Fruit fly (Drosophila melanogaster): ENCODE data around the gene CG32148.

The CG32148 gene

dm6 chr3L:15013957-15014692 lies 9.2 kb upstream of the CG32148 start, which contains the start of gene Reck (continued):
- TF ChIP-seq TFAM (GFP tag; optimal IDR thresholded peaks at IDR 0.05): peak; percentile 4
- peak; percentile 1 for TF ChIP-seq MESR4 (GFP tag; optimal IDR thresholded peaks at IDR 0.05)
- TF ChIP-seq CG13424 (tag; optimal IDR thresholded peaks at IDR 0.05): peak; percentile 81
- peak; percentile 85 for TF ChIP-seq sens-2 (GFP tag; IDR thresholded peaks at IDR 0.05)
- peak; percentile 25 for TF ChIP-seq CG1647 (GFP tag; optimal IDR thresholded peaks at IDR 0.05)
- TF ChIP-seq CG11695 (GFP tag; IDR thresholded peaks at IDR 0.05): peak; percentile 83
- TF ChIP-seq Awh (GFP tag; IDR thresholded peaks at IDR 0.05): peak; percentile 81
- TF ChIP-seq CG2712 (tag; optimal IDR thresholded peaks at IDR 0.05): peak; percentile 89
- no peak for TF ChIP-seq Sry-β (GFP tag; optimal IDR thresholded peaks at IDR 0.05)
- peak; percentile 35 for TF ChIP-seq slou (GFP tag; optimal IDR thresholded peaks at IDR 0.05)
- TF ChIP-seq CG11723 (GFP tag; optimal IDR thresholded peaks at IDR 0.05): peak; percentile 50
- peak; percentile 76 for TF ChIP-seq Rfx (GFP tag; IDR thresholded peaks at IDR 0.05)
- peak; percentile 76 for TF ChIP-seq CG7556 (GFP tag; optimal IDR thresholded peaks at IDR 0.05)
- TF ChIP-seq CG17328 (GFP tag; IDR thresholded peaks at IDR 0.05): peak; percentile 88
- peak; percentile 94 for TF ChIP-seq ci (GFP tag; IDR thresholded peaks at IDR 0.05)
- peak; percentile 77 for TF ChIP-seq CG1024 (GFP tag; IDR thresholded peaks at IDR 0.05)
- TF ChIP-seq E2f2 (GFP tag; IDR thresholded peaks at IDR 0.05): peak; percentile 75
- peak; percentile 45 for TF ChIP-seq NC2β (GFP tag; optimal IDR thresholded peaks at IDR 0.05)
- TF ChIP-seq CG15011 (GFP tag; optimal IDR thresholded peaks at IDR 0.05): no peak
- peak; percentile 77; the same call in 2 of the 3 replicates for TF ChIP-seq ase (GFP tag; IDR thresholded peaks at IDR 0.05)
- peak; percentile 62 for TF ChIP-seq CG9437 (GFP tag; optimal IDR thresholded peaks at IDR 0.05)
- TF ChIP-seq nerfin-2 (GFP tag; IDR thresholded peaks at IDR 0.05; ENCODE audit: partially characterized antibody): no peak
- TF ChIP-seq CG6683 (GFP tag; optimal IDR thresholded peaks at IDR 0.05): peak; percentile 65
- peak; percentile 93 for TF ChIP-seq sens (GFP tag)
- peak; percentile 65 for TF ChIP-seq Nf-YB (GFP tag; optimal IDR thresholded peaks at IDR 0.05)
- TF ChIP-seq ham (GFP tag; IDR thresholded peaks at IDR 0.05): no peak
- TF ChIP-seq al (GFP tag; IDR thresholded peaks at IDR 0.05): peak; percentile 74
- no peak; the same call in 1 of the 2 replicates for TF ChIP-seq CG14667 (GFP tag; IDR thresholded peaks at IDR 0.05)
- TF ChIP-seq Kr (GFP tag; optimal IDR thresholded peaks at IDR 0.05): no peak
- TF ChIP-seq C15 (GFP tag; IDR thresholded peaks at IDR 0.05): peak; percentile 73; the same call in 2 of the 3 replicates
- TF ChIP-seq Mrtf (GFP tag; IDR thresholded peaks at IDR 0.05): peak; percentile 53; the same call in 2 of the 3 replicates
- TF ChIP-seq bbx (GFP tag; IDR thresholded peaks at IDR 0.05; ENCODE audit: partially characterized antibody): no peak; the same call in 1 of the 2 replicates
- peak; percentile 59 for TF ChIP-seq CG16815 (GFP tag; optimal IDR thresholded peaks at IDR 0.05)
- peak; percentile 50; the same call in 1 of the 2 replicates for TF ChIP-seq Rx (GFP tag; IDR thresholded peaks at IDR 0.05)
- TF ChIP-seq dati (GFP tag; IDR thresholded peaks at IDR 0.05): peak; percentile 79
- no peak for TF ChIP-seq pho (GFP tag; optimal IDR thresholded peaks at IDR 0.05)
- TF ChIP-seq CG10959 (GFP tag; IDR thresholded peaks at IDR 0.05): peak; percentile 66
- TF ChIP-seq Chrac-16 (GFP tag; optimal IDR thresholded peaks at IDR 0.05): peak; percentile 72
- peak; percentile 85 for TF ChIP-seq gce (GFP tag; IDR thresholded peaks at IDR 0.05)
- no peak for TF ChIP-seq br (optimal IDR thresholded peaks at IDR 0.05)
- peak; percentile 90 for TF ChIP-seq gcm (GFP tag; optimal IDR thresholded peaks at IDR 0.05)
- no peak for TF ChIP-seq vnd (GFP tag; IDR thresholded peaks at IDR 0.05; ENCODE audit: partially characterized antibody)
- peak; percentile 1 for TF ChIP-seq CG4617 (GFP tag; optimal IDR thresholded peaks at IDR 0.05; ENCODE audit: borderline replicate concordance)
- TF ChIP-seq danr (GFP tag; IDR thresholded peaks at IDR 0.05): no peak
- no peak for TF ChIP-seq CG10565 (GFP tag; optimal IDR thresholded peaks at IDR 0.05)
- peak; percentile 3 for TF ChIP-seq CG1792 (GFP tag; optimal IDR thresholded peaks at IDR 0.05)
- TF ChIP-seq wor (GFP tag; IDR thresholded peaks at IDR 0.05): peak; percentile 44
- peak; percentile 45; the same call in 1 of the 2 replicates for TF ChIP-seq CG11085 (GFP tag; IDR thresholded peaks at IDR 0.05)
- peak; percentile 49 for TF ChIP-seq Jarid2 (GFP tag; optimal IDR thresholded peaks at IDR 0.05)
- no peak for TF ChIP-seq dan (GFP tag; IDR thresholded peaks at IDR 0.05)

All from whole organism, embryonic.